Worm (Caenorhabditis elegans) whole organism, L4 larva: Measurements from ENCODE around the gene spin-4.
A peak's percentile ranks its signal among the peaks of the same experiment; 100 is the strongest.

Source experiments
- F26F4.8 ChIP-seq: fragments of 200-800 bp; sonication (Bioruptor generic); conservative IDR thresholded peaks from 2 replicates; pipeline ENCODE4 v1.3.6; 2022; ENCODE audit warnings: missing genetic modification characterization, missing compliant biosample characterization
- F37D6.2 ChIP-seq: sonication (generic microtip); optimal IDR thresholded peaks from 2 replicates; lab custom pipeline; 2016; ENCODE audit warnings: mild to moderate bottlenecking, missing genetic modification characterization, missing compliant biosample characterization
- F44E2.7 ChIP-seq: fragments of 200-800 bp; sonication (Bioruptor generic); IDR thresholded peaks from 2 replicates; pipeline ENCODE4 v2.1.2; 2022; ENCODE audit warnings: missing genetic modification characterization, missing compliant biosample characterization
- F49E8.2 ChIP-seq: sonication (generic microtip); optimal IDR thresholded peaks from 2 replicates; lab custom pipeline; 2016; ENCODE audit warnings: missing compliant biosample characterization, mild to moderate bottlenecking, missing genetic modification characterization, borderline replicate concordance
- T20F7.1 ChIP-seq: fragments of 200-800 bp; sonication (Bioruptor generic); optimal IDR thresholded peaks from 2 replicates; lab custom pipeline; 2018; ENCODE audit warnings: mild to moderate bottlenecking, missing genetic modification characterization, missing compliant biosample characterization
- T26A8.4 ChIP-seq: fragments of 200-800 bp; sonication (Bioruptor generic); IDR thresholded peaks from 2 replicates; pipeline ENCODE4 v1.3.6; 2022; ENCODE audit warnings: missing genetic modification characterization, missing compliant biosample characterization
- Y105C5A.15 ChIP-seq: fragments of 200-800 bp; sonication (Bioruptor generic); IDR thresholded peaks from 2 replicates; pipeline ENCODE4 v1.3.6; 2022; ENCODE audit warnings: missing genetic modification characterization, missing compliant biosample characterization
- Y48G9A.11 ChIP-seq: fragments of 200-800 bp; sonication (Bioruptor generic); IDR thresholded peaks from 2 replicates; pipeline ENCODE4 v1.3.6; 2022; ENCODE audit warnings: missing genetic modification reagents, missing genetic modification characterization, missing compliant biosample characterization
- Y5F2A.4 ChIP-seq: fragments of 200-800 bp; sonication (Bioruptor generic); optimal IDR thresholded peaks from 2 replicates; lab custom pipeline; 2018; ENCODE audit warnings: mild to moderate bottlenecking, missing genetic modification characterization, missing compliant biosample characterization
- ZK337.2 ChIP-seq: fragments of 200-800 bp; sonication (Bioruptor generic); IDR thresholded peaks from 2 replicates; pipeline ENCODE4 v1.3.6; 2022; ENCODE audit warnings: missing genetic modification reagents, missing genetic modification characterization, missing compliant biosample characterization
- ZK546.5 ChIP-seq, 2 experiments: sonication (generic microtip); optimal IDR thresholded peaks; 2 replicates each; lab custom pipeline; 2017; ENCODE audit warnings: missing biosample characterization in 2 of 2, missing genetic modification characterization in 2 of 2
- aly-2 ChIP-seq: sonication (generic microtip); optimal IDR thresholded peaks from 2 replicates; lab custom pipeline; 2018; ENCODE audit warnings: missing biosample characterization, missing genetic modification characterization
- arid-1 ChIP-seq: fragments of 200-800 bp; sonication (Bioruptor generic); conservative IDR thresholded peaks from 2 replicates; pipeline ENCODE4 v1.3.6; 2022; ENCODE audit warnings: missing genetic modification reagents, missing genetic modification characterization, missing compliant biosample characterization
- ceh-20 ChIP-seq: fragments of 200-800 bp; sonication (Bioruptor generic); IDR thresholded peaks from 2 replicates; pipeline ENCODE4 v1.3.6; 2022; ENCODE audit warnings: missing genetic modification reagents, missing genetic modification characterization, missing compliant biosample characterization
- ceh-28 ChIP-seq: fragments of 150-350 bp; optimal IDR thresholded peaks from 2 replicates; lab custom pipeline; 2014; ENCODE audit warnings: missing biosample characterization, missing genetic modification reagents, missing genetic modification characterization
- ceh-62 ChIP-seq: sonication (generic microtip); optimal IDR thresholded peaks from 2 replicates; lab custom pipeline; 2017; ENCODE audit warnings: missing biosample characterization, missing genetic modification characterization
- ceh-82 ChIP-seq: sonication (generic microtip); optimal IDR thresholded peaks from 2 replicates; lab custom pipeline; 2017; ENCODE audit warnings: missing biosample characterization, missing genetic modification characterization
- ces-1 ChIP-seq: fragments of 150-350 bp; sonication (generic microtip); optimal IDR thresholded peaks from 4 replicates; lab custom pipeline; 2014; ENCODE audit warnings: missing biosample characterization, missing genetic modification reagents, missing genetic modification characterization
- daf-19 ChIP-seq: fragments of 200-800 bp; sonication (Bioruptor generic); conservative IDR thresholded peaks from 2 replicates; pipeline ENCODE4 v1.3.6; 2022; ENCODE audit warnings: missing genetic modification characterization, missing compliant biosample characterization
- dpl-1 ChIP-seq: fragments of 150-350 bp; optimal IDR thresholded peaks from 2 replicates; lab custom pipeline; 2014; ENCODE audit warnings: missing biosample characterization, missing genetic modification reagents, missing genetic modification characterization
- dve-1 ChIP-seq: sonication (generic microtip); optimal IDR thresholded peaks from 2 replicates; lab custom pipeline; 2017; ENCODE audit warnings: antibody characterized with exemption, mild to moderate bottlenecking, missing genetic modification characterization, missing compliant biosample characterization; ENCODE audit not compliant: insufficient read depth
- egl-27 ChIP-seq: sonication (generic microtip); optimal IDR thresholded peaks from 3 replicates; lab custom pipeline; 2017; ENCODE audit warnings: missing biosample characterization, missing genetic modification reagents, missing genetic modification characterization
- fkh-10 ChIP-seq: fragments of 150-350 bp; optimal IDR thresholded peaks from 2 replicates; lab custom pipeline; 2014; ENCODE audit warnings: missing biosample characterization, missing genetic modification reagents, missing genetic modification characterization
- fos-1 ChIP-seq: fragments of 150-350 bp; optimal IDR thresholded peaks from 2 replicates; lab custom pipeline; 2014; ENCODE audit warnings: missing biosample characterization, missing genetic modification characterization
- hif-1 ChIP-seq, 2 experiments: sonication (generic microtip); optimal IDR thresholded peaks; 2 replicates each; lab custom pipeline; 2016 to 2017; ENCODE audit warnings: missing compliant biosample characterization in 2 of 2, missing genetic modification characterization in 2 of 2, missing genetic modification reagents in 2 of 2, missing genotype in 2 of 2, mild to moderate bottlenecking in 1 of 2
- hmg-1.1 ChIP-seq: fragments of 200-800 bp; sonication (Bioruptor generic); IDR thresholded peaks from 2 replicates; pipeline ENCODE4 v1.3.6; 2022; ENCODE audit warnings: missing genetic modification reagents, missing genetic modification characterization, missing compliant biosample characterization
- lin-1 ChIP-seq: fragments of 200-800 bp; sonication (Bioruptor generic); IDR thresholded peaks from 2 replicates; pipeline ENCODE4 v1.3.6; 2022; ENCODE audit warnings: missing genetic modification reagents, missing genetic modification characterization, missing compliant biosample characterization
- lin-13 ChIP-seq: fragments of 150-350 bp; optimal IDR thresholded peaks from 2 replicates; lab custom pipeline; 2014; ENCODE audit warnings: missing biosample characterization, missing genetic modification reagents, missing genetic modification characterization
- lin-39 ChIP-seq: fragments of 150-350 bp; optimal IDR thresholded peaks from 2 replicates; lab custom pipeline; 2014; ENCODE audit warnings: missing biosample characterization, missing genetic modification reagents, missing genetic modification characterization
- lsy-2 ChIP-seq, 2 experiments: fragments of 150-350 bp in 1 of 2; sonication (generic microtip) in 1 of 2; optimal IDR thresholded peaks; 2 replicates each; lab custom pipeline; 2014 to 2017; ENCODE audit warnings: missing biosample characterization in 2 of 2, missing genetic modification characterization in 2 of 2
- mep-1 ChIP-seq: fragments of 150-350 bp; sonication (generic microtip); optimal IDR thresholded peaks from 3 replicates; lab custom pipeline; 2014; ENCODE audit warnings: missing biosample characterization, missing genetic modification characterization
- mes-2 ChIP-seq: sonication (generic microtip); optimal IDR thresholded peaks from 2 replicates; lab custom pipeline; 2016; ENCODE audit warnings: missing genotype, mild to moderate bottlenecking, missing genetic modification characterization, missing compliant biosample characterization; ENCODE audit not compliant: poor library complexity, severe bottlenecking
- nhr-10 ChIP-seq: fragments of 150-350 bp; optimal IDR thresholded peaks from 2 replicates; lab custom pipeline; 2014; ENCODE audit warnings: missing biosample characterization, missing genetic modification characterization
- nhr-102 ChIP-seq: sonication (generic microtip); optimal IDR thresholded peaks from 2 replicates; lab custom pipeline; 2016; ENCODE audit warnings: mild to moderate bottlenecking, missing genetic modification characterization, moderate library complexity, missing compliant biosample characterization
- nhr-11 ChIP-seq: fragments of 150-350 bp; optimal IDR thresholded peaks from 2 replicates; lab custom pipeline; 2014; ENCODE audit warnings: missing biosample characterization, missing genetic modification characterization
- nhr-111 ChIP-seq: fragments of 200-800 bp; sonication (Bioruptor generic); optimal IDR thresholded peaks from 2 replicates; lab custom pipeline; 2018; ENCODE audit warnings: mild to moderate bottlenecking, missing genetic modification characterization, missing compliant biosample characterization
- nhr-237 ChIP-seq: sonication (generic microtip); optimal IDR thresholded peaks from 2 replicates; lab custom pipeline; 2017; ENCODE audit warnings: missing biosample characterization, missing genetic modification characterization
- nhr-25 ChIP-seq: sonication (generic microtip); optimal IDR thresholded peaks from 2 replicates; lab custom pipeline; 2017; ENCODE audit warnings: missing genetic modification characterization, mild to moderate bottlenecking, missing compliant biosample characterization, antibody characterized with exemption, moderate library complexity, borderline replicate concordance; ENCODE audit not compliant: insufficient read depth
- nhr-77 ChIP-seq: fragments of 150-350 bp; optimal IDR thresholded peaks from 2 replicates; lab custom pipeline; 2014; ENCODE audit warnings: missing biosample characterization, missing genetic modification characterization
- pha-4 ChIP-seq, 2 experiments: fragments of 150-350 bp in 1 of 2; fragments of 200-800 bp in 1 of 2; sonication (Bioruptor generic) in 1 of 2; IDR thresholded peaks in 1 of 2; optimal IDR thresholded peaks in 1 of 2; 2 replicates each; pipeline versions ENCODE4 v1.3.6 to Lab custom; 2014 to 2022; ENCODE audit warnings: missing genetic modification characterization in 2 of 2, missing genetic modification reagents in 2 of 2, missing biosample characterization in 1 of 2, missing compliant biosample characterization in 1 of 2
- pqm-1 ChIP-seq: sonication (generic microtip); optimal IDR thresholded peaks from 2 replicates; lab custom pipeline; 2017; ENCODE audit warnings: missing biosample characterization, missing genetic modification characterization
- rbr-2 ChIP-seq: sonication (generic microtip); optimal IDR thresholded peaks from 2 replicates; lab custom pipeline; 2016; ENCODE audit warnings: missing genotype, missing genetic modification characterization, missing compliant biosample characterization
- saeg-2 ChIP-seq: fragments of 200-800 bp; sonication (Bioruptor generic); IDR thresholded peaks from 2 replicates; pipeline ENCODE4 v1.3.6; 2022; ENCODE audit warnings: missing genetic modification reagents, missing genetic modification characterization, missing compliant biosample characterization
- sdz-12 ChIP-seq: fragments of 200-800 bp; sonication (Bioruptor generic); optimal IDR thresholded peaks from 2 replicates; lab custom pipeline; 2018; ENCODE audit warnings: mild to moderate bottlenecking, missing genetic modification characterization, missing compliant biosample characterization
- skn-1 ChIP-seq: fragments of 150-350 bp; optimal IDR thresholded peaks from 2 replicates; lab custom pipeline; 2014; ENCODE audit warnings: missing biosample characterization, missing genetic modification characterization
- snpc-4 ChIP-seq: fragments of 150-350 bp; optimal IDR thresholded peaks from 2 replicates; lab custom pipeline; 2014; ENCODE audit warnings: missing biosample characterization, missing genetic modification characterization
- tra-1 ChIP-seq: fragments of 200-800 bp; sonication (Bioruptor generic); IDR thresholded peaks from 2 replicates; pipeline ENCODE4 v1.3.6; 2022; ENCODE audit warnings: missing genetic modification reagents, missing genetic modification characterization, missing compliant biosample characterization
- unc-130 ChIP-seq: sonication (generic microtip); optimal IDR thresholded peaks from 2 replicates; lab custom pipeline; 2016; ENCODE audit warnings: missing genetic modification reagents, missing genetic modification characterization, missing compliant biosample characterization
- unc-62 ChIP-seq, 3 experiments: fragments of 150-350 bp in 1 of 3; sonication (generic microtip); optimal IDR thresholded peaks in 2 of 3; peaks in 1 of 3; 1 replicate in 1 of 3; 2 replicates in 2 of 3; lab custom pipeline; 2014 to 2017; ENCODE audit warnings: missing biosample characterization in 3 of 3, missing genetic modification characterization in 3 of 3, missing genetic modification reagents in 3 of 3, missing genotype in 1 of 3
- ztf-7 ChIP-seq: fragments of 150-350 bp; optimal IDR thresholded peaks from 2 replicates; lab custom pipeline; 2014; ENCODE audit warnings: missing biosample characterization, missing genetic modification characterization

spin-4 gene

ce11 chrIII:12673382-12673970 is 14.6 kb upstream of the spin-4 start, which contains the start of the genes taf-7.2 and elpc-2 (continued):
- TF ChIP-seq nhr-237 (tag; lab: Kevin White, UChicago): no peak
- TF ChIP-seq F26F4.8 (GFP tag; lab: Robert Waterston, UW): no peak
- no peak for TF ChIP-seq dve-1 (tag; lab: Kevin White, UChicago)
- TF ChIP-seq ceh-62 (tag; lab: Kevin White, UChicago): no peak
- 0 out of 2 replicates have a peak, but pooled peaks have one; percentile 57 for TF ChIP-seq ZK337.2 (GFP tag; lab: Robert Waterston, UW)
- TF ChIP-seq ceh-20 (GFP tag; lab: Robert Waterston, UW): no peak
- TF ChIP-seq T20F7.1 (GFP tag; lab: Kevin White, UChicago): no peak
- TF ChIP-seq nhr-77 (tag; lab: Kevin White, UChicago): no peak
- no peak for TF ChIP-seq rbr-2 (tag; lab: Kevin White, UChicago)
- no peak for TF ChIP-seq ztf-7 (tag; lab: Kevin White, UChicago)
- no peak for TF ChIP-seq nhr-102 (tag; lab: Kevin White, UChicago)
- TF ChIP-seq ceh-82 (tag; lab: Kevin White, UChicago): no peak
- TF ChIP-seq saeg-2 (GFP tag; lab: Robert Waterston, UW): no peak
- TF ChIP-seq Y105C5A.15 (GFP tag; lab: Robert Waterston, UW): no peak
- TF ChIP-seq pqm-1: no peak
- no peak for TF ChIP-seq nhr-111 (GFP tag; lab: Kevin White, UChicago)
- TF ChIP-seq F44E2.7: no peak
- peak in 1 of 2 experiments; percentile 65 for TF ChIP-seq lsy-2 (tag; optimal IDR thresholded peaks at IDR 0.05; lab: Kevin White, UChicago)
- TF ChIP-seq mep-1 (tag; lab: Kevin White, UChicago): no peak
- TF ChIP-seq F49E8.2 (tag; lab: Kevin White, UChicago): no peak
- no peak for TF ChIP-seq lin-39 (tag; lab: Kevin White, UChicago)
- peak; percentile 45; the same call in 1 of the 2 replicates for TF ChIP-seq pha-4 (GFP tag; IDR thresholded peaks at IDR 0.05; lab: Robert Waterston, UW)
- no peak for TF ChIP-seq pha-4 (tag; optimal IDR thresholded peaks at IDR 0.05; lab: Kevin White, UChicago)
- TF ChIP-seq Y48G9A.11 (GFP tag; lab: Robert Waterston, UW): peak; percentile 14; the same call in 1 of the 2 replicates
- TF ChIP-seq snpc-4: no peak
- no peak for TF ChIP-seq arid-1 (GFP tag; lab: Robert Waterston, UW)
- TF ChIP-seq skn-1 (tag; lab: Kevin White, UChicago): no peak
- peak; percentile 47 for TF ChIP-seq dpl-1 (GFP tag; lab: Kevin White, UChicago)
- TF ChIP-seq unc-62 (GFP tag; optimal IDR thresholded peaks at IDR 0.05 in 1 of 2; lab: Kevin White, UChicago): peak in 1 of 2 experiments; percentile 26
- no peak for TF ChIP-seq unc-62 (tag; optimal IDR thresholded peaks at IDR 0.05; lab: Kevin White, UChicago)
- TF ChIP-seq lin-1 (GFP tag; lab: Robert Waterston, UW): no peak
- no peak for TF ChIP-seq daf-19
- TF ChIP-seq ces-1 (GFP tag; lab: Kevin White, UChicago): no peak
- no peak for TF ChIP-seq Y5F2A.4 (GFP tag; lab: Kevin White, UChicago)
- TF ChIP-seq ceh-28 (tag; lab: Kevin White, UChicago): no peak
- no peak for TF ChIP-seq T26A8.4
- TF ChIP-seq fkh-10 (GFP tag; lab: Kevin White, UChicago): no peak
- no peak for TF ChIP-seq nhr-25 (tag; lab: Kevin White, UChicago)
- peak; percentile 94 for TF ChIP-seq mes-2 (tag; lab: Kevin White, UChicago)
- peak in 1 of 2 experiments; percentile 70 for TF ChIP-seq hif-1 (tag; optimal IDR thresholded peaks at IDR 0.05; lab: Kevin White, UChicago)
- TF ChIP-seq nhr-11 (tag; lab: Kevin White, UChicago): no peak
- TF ChIP-seq sdz-12 (GFP tag; lab: Kevin White, UChicago): no peak
- TF ChIP-seq hmg-1.1 (GFP tag; lab: Robert Waterston, UW): no peak
- no peak for TF ChIP-seq lin-13 (GFP tag; lab: Kevin White, UChicago)
- no peak for TF ChIP-seq aly-2
- TF ChIP-seq fos-1 (tag; lab: Kevin White, UChicago): no peak
- TF ChIP-seq unc-130 (GFP tag; lab: Kevin White, UChicago): peak; percentile 14
- TF ChIP-seq nhr-10 (tag; lab: Kevin White, UChicago): no peak
- TF ChIP-seq egl-27: no peak
- no peak for TF ChIP-seq ZK546.5 (tag; optimal IDR thresholded peaks at IDR 0.05; lab: Kevin White, UChicago)
- TF ChIP-seq tra-1 (GFP tag; lab: Robert Waterston, UW): no peak
- TF ChIP-seq F37D6.2 (tag; lab: Kevin White, UChicago): no peak
